Worm (Caenorhabditis elegans): Measurements from ENCODE around the gene scl-18.

ce11 chrIV:11723255-11723654 lies 31.0 kb downstream of the scl-18 start:
- TF ChIP-seq lsy-2 (tag; optimal IDR thresholded peaks at IDR 0.05) (no peak), rnt-1 (tag; optimal IDR thresholded peaks at IDR 0.05) (no peak), ceh-88 (GFP tag; IDR thresholded peaks at IDR 0.05) (no peak), ama-1 (optimal IDR thresholded peaks at IDR 0.05) (no peak), aly-2 (tag; optimal IDR thresholded peaks at IDR 0.05) (no peak), lin-35 (GFP tag; optimal IDR thresholded peaks at IDR 0.05) (no peak), nhr-12 (tag; optimal IDR thresholded peaks at IDR 0.05) (no peak), ets-5 (GFP tag; IDR thresholded peaks at IDR 0.05) (no peak), mdl-1 (tag; optimal IDR thresholded peaks at IDR 0.05) (no peak), ztf-4 (tag; optimal IDR thresholded peaks at IDR 0.05) (no peak), fkh-10 (GFP tag; optimal IDR thresholded peaks at IDR 0.05) (peak; percentile 19), ceh-82 (tag; optimal IDR thresholded peaks at IDR 0.05) (peak in 1 of 3 experiments; percentile 9), egl-27 (tag; optimal IDR thresholded peaks at IDR 0.05) (no peak)
